Worm (Caenorhabditis elegans) whole organism, mixed stage, embryonic: ENCODE measurements around the gene coh-3.

ENCODE experiments used
- M03D4.4 ChIP-seq: sonication (generic microtip); optimal IDR thresholded peaks from 2 replicates; lab custom pipeline; 2017; ENCODE audit warnings: mild to moderate bottlenecking, missing genetic modification characterization, missing compliant biosample characterization
- bed-3 ChIP-seq: fragments of 200-800 bp; sonication (Bioruptor generic); optimal IDR thresholded peaks from 3 replicates; lab custom pipeline; 2018; ENCODE audit warnings: mild to moderate bottlenecking, missing genetic modification characterization, moderate library complexity, missing compliant biosample characterization
- blmp-1 ChIP-seq: fragments of 150-350 bp; optimal IDR thresholded peaks from 2 replicates; lab custom pipeline; 2014; ENCODE audit warnings: missing biosample characterization, missing genetic modification characterization
- ceh-39 ChIP-seq: fragments of 150-350 bp; optimal IDR thresholded peaks from 2 replicates; lab custom pipeline; 2014; ENCODE audit warnings: missing biosample characterization, missing genetic modification characterization
- ceh-43 ChIP-seq: fragments of 200-800 bp; sonication (Bioruptor generic); optimal IDR thresholded peaks from 2 replicates; lab custom pipeline; 2018; ENCODE audit warnings: mild to moderate bottlenecking, missing genetic modification characterization, moderate library complexity, missing compliant biosample characterization
- ceh-83 ChIP-seq: fragments of 200-800 bp; sonication (Bioruptor generic); optimal IDR thresholded peaks from 2 replicates; lab custom pipeline; 2018; ENCODE audit warnings: mild to moderate bottlenecking, missing genetic modification characterization, missing compliant biosample characterization
- ces-1 ChIP-seq: fragments of 150-350 bp; optimal IDR thresholded peaks from 2 replicates; lab custom pipeline; 2014; ENCODE audit warnings: missing biosample characterization, missing genetic modification reagents, missing genetic modification characterization
- cnd-1 ChIP-seq: fragments of 200-800 bp; sonication (Bioruptor generic); optimal IDR thresholded peaks from 2 replicates; lab custom pipeline; 2018; ENCODE audit warnings: mild to moderate bottlenecking, missing genetic modification characterization, missing compliant biosample characterization
- drap-1 ChIP-seq: fragments of 200-800 bp; sonication (Bioruptor generic); optimal IDR thresholded peaks from 3 replicates; lab custom pipeline; 2018; ENCODE audit warnings: mild to moderate bottlenecking, missing genetic modification characterization, missing compliant biosample characterization
- elt-1 ChIP-seq: sonication (generic microtip); optimal IDR thresholded peaks from 2 replicates; lab custom pipeline; 2017; ENCODE audit warnings: missing genetic modification characterization, mild to moderate bottlenecking, missing compliant biosample characterization, antibody characterized with exemption, moderate library complexity, borderline replicate concordance; ENCODE audit not compliant: insufficient read depth
- elt-3 ChIP-seq: fragments of 150-350 bp; optimal IDR thresholded peaks from 2 replicates; lab custom pipeline; 2014; ENCODE audit warnings: missing biosample characterization, missing genetic modification characterization
- flh-1 ChIP-seq: fragments of 200-800 bp; sonication (Bioruptor generic); optimal IDR thresholded peaks from 2 replicates; lab custom pipeline; 2018; ENCODE audit warnings: mild to moderate bottlenecking, missing genetic modification characterization, moderate library complexity, missing compliant biosample characterization
- ham-2 ChIP-seq: fragments of 200-800 bp; sonication (Bioruptor generic); optimal IDR thresholded peaks from 2 replicates; lab custom pipeline; 2018; ENCODE audit warnings: mild to moderate bottlenecking, missing genetic modification characterization, missing compliant biosample characterization
- lin-13 ChIP-seq: fragments of 150-350 bp; optimal IDR thresholded peaks from 2 replicates; lab custom pipeline; 2014; ENCODE audit warnings: missing biosample characterization, missing genetic modification characterization
- lin-32 ChIP-seq: fragments of 200-800 bp; sonication (Bioruptor generic); optimal IDR thresholded peaks from 2 replicates; lab custom pipeline; 2018; ENCODE audit warnings: mild to moderate bottlenecking, missing genetic modification characterization, missing compliant biosample characterization
- lsy-2 ChIP-seq: fragments of 150-350 bp; optimal IDR thresholded peaks from 2 replicates; lab custom pipeline; 2014; ENCODE audit warnings: missing biosample characterization, missing genetic modification characterization
- mab-5 ChIP-seq: fragments of 150-350 bp; optimal IDR thresholded peaks from 2 replicates; lab custom pipeline; 2014; ENCODE audit warnings: missing biosample characterization, missing genetic modification characterization
- mep-1 ChIP-seq: fragments of 150-350 bp; optimal IDR thresholded peaks from 2 replicates; lab custom pipeline; 2017; ENCODE audit warnings: missing biosample characterization, missing genetic modification reagents, missing genetic modification characterization, inconsistent platforms
- mls-2 ChIP-seq: sonication (generic microtip); optimal IDR thresholded peaks from 2 replicates; lab custom pipeline; 2016; ENCODE audit warnings: mild to moderate bottlenecking, missing genetic modification characterization, moderate library complexity, missing compliant biosample characterization
- nhr-2 ChIP-seq: fragments of 150-350 bp; optimal IDR thresholded peaks from 2 replicates; lab custom pipeline; 2014; ENCODE audit warnings: missing biosample characterization, missing genetic modification characterization
- nhr-237 ChIP-seq: fragments of 150-350 bp; optimal IDR thresholded peaks from 2 replicates; lab custom pipeline; 2014; ENCODE audit warnings: missing biosample characterization, missing genetic modification characterization
- nhr-28 ChIP-seq: fragments of 150-350 bp; optimal IDR thresholded peaks from 2 replicates; lab custom pipeline; 2014; ENCODE audit warnings: missing biosample characterization, missing genetic modification characterization
- nhr-76 ChIP-seq: sonication (generic microtip); optimal IDR thresholded peaks from 2 replicates; lab custom pipeline; 2017; ENCODE audit warnings: missing biosample characterization, missing genetic modification characterization
- pha-4 ChIP-seq: fragments of 150-350 bp; optimal IDR thresholded peaks from 2 replicates; lab custom pipeline; 2018; ENCODE audit warnings: missing biosample characterization, missing genetic modification reagents, missing genetic modification characterization
- sem-2 ChIP-seq: fragments of 200-800 bp; sonication (Bioruptor generic); optimal IDR thresholded peaks from 2 replicates; lab custom pipeline; 2018; ENCODE audit warnings: mild to moderate bottlenecking, missing genetic modification characterization, missing compliant biosample characterization
- snpc-4 ChIP-seq: fragments of 150-350 bp; optimal IDR thresholded peaks from 2 replicates; lab custom pipeline; 2014; ENCODE audit warnings: missing biosample characterization, missing genetic modification characterization
- sptf-1 ChIP-seq: sonication (generic microtip); optimal IDR thresholded peaks from 2 replicates; lab custom pipeline; 2017; ENCODE audit warnings: mild to moderate bottlenecking, missing genetic modification characterization, moderate library complexity, missing compliant biosample characterization
- tbx-8 ChIP-seq: fragments of 200-800 bp; sonication (Bioruptor generic); optimal IDR thresholded peaks from 2 replicates; lab custom pipeline; 2018; ENCODE audit warnings: mild to moderate bottlenecking, missing genetic modification characterization, moderate library complexity, missing compliant biosample characterization
- unc-120 ChIP-seq: sonication (generic microtip); optimal IDR thresholded peaks from 2 replicates; lab custom pipeline; 2017; ENCODE audit warnings: missing genetic modification characterization, missing compliant biosample characterization; ENCODE audit not compliant: poor library complexity, severe bottlenecking
- unc-39 ChIP-seq: fragments of 150-350 bp; optimal IDR thresholded peaks from 2 replicates; lab custom pipeline; 2014; ENCODE audit warnings: missing biosample characterization, missing genetic modification characterization
- unc-62 ChIP-seq: fragments of 150-350 bp; optimal IDR thresholded peaks from 2 replicates; lab custom pipeline; 2014; ENCODE audit warnings: missing biosample characterization, missing genetic modification reagents, missing genetic modification characterization
- zip-8 ChIP-seq: fragments of 150-350 bp; optimal IDR thresholded peaks from 2 replicates; lab custom pipeline; 2014; ENCODE audit warnings: missing biosample characterization, missing genetic modification characterization
- ztf-11 ChIP-seq: fragments of 150-350 bp; optimal IDR thresholded peaks from 2 replicates; lab custom pipeline; 2014; ENCODE audit warnings: missing biosample characterization, missing genetic modification characterization

coh-3 gene

DNA sequence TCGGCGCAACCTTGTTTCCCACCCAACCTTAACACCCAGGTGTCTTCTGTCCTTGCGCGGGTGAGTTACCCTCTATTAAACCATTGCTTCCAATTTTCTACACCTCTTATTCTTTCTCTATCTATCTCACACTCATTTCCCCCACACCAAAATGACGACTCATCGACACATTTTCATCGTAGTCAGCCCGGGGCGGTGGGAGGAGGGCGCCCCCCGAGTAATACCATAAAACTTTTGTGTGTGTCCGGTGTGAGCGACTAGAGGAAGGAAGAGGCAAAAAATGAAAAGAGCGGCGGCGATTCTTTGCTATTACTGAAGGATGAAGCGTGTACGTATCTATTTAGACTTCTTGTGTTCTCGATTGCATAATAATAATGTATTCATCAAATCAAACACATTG is 47.6 kb downstream of the coh-3 start:
- TF ChIP-seq nhr-237 (tag; lab: Kevin White, UChicago) (no peak), mab-5 (tag; lab: Kevin White, UChicago) (no peak), lin-32 (GFP tag; lab: Kevin White, UChicago) (no peak), nhr-28 (tag; lab: Kevin White, UChicago) (no peak), M03D4.4 (tag; lab: Kevin White, UChicago) (peak; percentile 29), drap-1 (GFP tag; lab: Kevin White, UChicago) (peak; percentile 66)
- TF ChIP-seq, all 35 proteins: peak for 2

DNA sequence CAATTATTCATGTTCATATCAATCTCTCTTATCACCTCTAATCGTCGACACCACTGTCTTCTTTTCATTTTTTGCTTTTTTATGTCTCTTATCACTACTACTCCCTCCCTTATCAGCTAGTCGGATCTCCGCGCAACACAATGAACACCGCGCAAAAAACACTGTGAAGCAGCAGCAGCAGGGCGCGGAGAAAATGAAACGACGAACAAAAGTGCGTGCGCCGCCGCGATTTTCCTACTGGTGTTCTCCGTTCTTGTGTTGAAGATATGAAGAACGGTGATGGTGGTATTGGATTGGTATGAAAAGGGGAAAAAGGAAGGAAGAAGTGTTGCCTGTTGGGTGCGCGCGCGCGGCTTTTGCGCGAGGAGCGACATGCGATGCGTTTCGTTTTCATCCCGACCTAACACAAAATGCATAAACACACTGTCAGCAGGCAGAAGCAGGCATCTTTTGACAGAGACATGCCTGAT is 48.6 kb downstream of the coh-3 start:
- peak; percentile 30 for TF ChIP-seq sptf-1 (tag; lab: Kevin White, UChicago)
- peak; percentile 14 for TF ChIP-seq elt-3 (tag; lab: Kevin White, UChicago)
- peak; percentile 62 for TF ChIP-seq drap-1 (GFP tag; lab: Kevin White, UChicago)
- TF ChIP-seq ham-2 = peak; percentile 95
- TF ChIP-seq sem-2 (GFP tag; lab: Kevin White, UChicago) = peak; percentile 7
- no peak for TF ChIP-seq flh-1
- no peak for TF ChIP-seq zip-8 (tag; lab: Kevin White, UChicago)
- peak; percentile 15 for TF ChIP-seq cnd-1 (tag; lab: Kevin White, UChicago)
- TF ChIP-seq elt-1 (tag; lab: Kevin White, UChicago) = peak; percentile 92

DNA sequence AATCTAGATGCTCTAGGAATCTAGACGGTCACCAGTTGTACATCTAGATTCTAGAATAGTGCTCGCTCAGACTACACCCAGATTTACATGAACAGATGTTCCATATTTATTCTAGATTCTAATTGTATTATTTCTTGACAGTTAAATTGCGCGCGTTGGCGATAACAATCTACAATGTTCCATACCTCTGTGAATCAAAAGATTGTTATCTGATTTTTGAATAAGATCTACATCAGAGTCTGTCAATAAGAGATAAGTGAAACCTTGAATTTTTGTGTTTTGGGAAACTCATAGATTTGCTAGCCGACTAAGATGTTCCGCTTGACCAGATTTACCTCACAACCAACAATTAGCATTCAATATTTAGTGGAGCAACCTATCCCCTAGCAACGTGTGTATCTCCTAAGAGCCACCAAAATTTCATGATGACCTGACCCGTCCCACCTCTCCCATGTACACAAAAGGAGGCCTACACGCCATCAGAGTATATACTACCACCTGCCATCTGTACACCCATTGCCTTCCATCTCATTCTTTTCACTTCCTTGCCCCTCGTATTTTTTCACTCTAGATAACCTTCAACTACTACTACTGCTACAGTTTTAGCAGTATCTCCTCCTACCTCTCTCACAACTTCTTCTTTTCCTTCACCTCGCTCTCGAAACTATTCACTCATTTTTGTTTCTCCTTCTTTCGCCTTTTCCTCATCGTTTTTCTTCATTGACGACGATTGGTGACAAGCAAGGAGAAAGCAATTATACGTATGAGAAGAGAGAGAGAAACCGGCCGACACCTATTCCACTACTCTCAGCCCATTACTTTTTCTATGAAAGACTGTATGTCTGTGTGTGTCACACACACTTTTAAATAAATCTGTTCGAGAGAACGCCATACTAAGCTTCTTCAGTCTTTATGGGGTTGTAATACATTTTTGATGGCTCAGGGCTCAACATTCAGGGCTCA is 49.8 kb downstream of the coh-3 start:
- peak; percentile 66 for TF ChIP-seq drap-1 (GFP tag; lab: Kevin White, UChicago)
- TF ChIP-seq ceh-83 (GFP tag; lab: Kevin White, UChicago) = no peak
- peak; percentile 53 for TF ChIP-seq nhr-2 (tag; lab: Kevin White, UChicago)
- TF ChIP-seq unc-62 = peak; percentile 68
- no peak for TF ChIP-seq lin-32 (GFP tag; lab: Kevin White, UChicago)
- TF ChIP-seq ham-2 = peak; percentile 57
- TF ChIP-seq elt-1 (tag; lab: Kevin White, UChicago) = peak; percentile 99
- peak; percentile 46 for TF ChIP-seq ztf-11 (tag; lab: Kevin White, UChicago)
- TF ChIP-seq ces-1 (GFP tag; lab: Kevin White, UChicago) = peak; percentile 58

DNA sequence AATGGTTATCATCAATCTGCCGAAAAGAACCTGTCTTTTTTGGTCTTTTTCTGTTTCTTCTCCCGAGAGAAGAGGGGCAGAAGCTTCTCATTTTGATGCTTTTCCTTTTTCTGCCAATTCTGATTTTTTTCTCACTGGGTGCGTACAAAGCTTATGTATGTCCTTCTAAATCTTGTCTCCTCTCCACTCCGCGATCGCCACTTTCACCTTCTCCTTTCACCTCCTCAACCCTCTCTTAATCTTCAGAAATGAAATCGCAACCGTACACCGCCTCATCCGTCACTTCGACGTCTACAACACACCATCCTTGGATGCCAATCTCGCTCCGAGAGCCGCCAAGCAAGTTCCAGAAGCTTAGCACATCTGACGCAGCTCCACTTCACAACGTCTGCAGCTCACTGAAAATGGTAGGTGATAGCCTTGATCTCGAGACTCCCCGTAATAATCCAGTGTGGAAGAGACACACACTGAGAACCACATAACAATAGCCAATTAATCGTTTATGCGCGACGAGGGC is 50.8 kb downstream of the coh-3 start, which contains the start of gene R02D5.1:
TSS of gene R02D5.1 (plus strand) at position 245 of the 517 bp plus-strand sequence.
- TF ChIP-seq blmp-1 (tag; lab: Kevin White, UChicago) (peak; percentile 95), ceh-83 (GFP tag; lab: Kevin White, UChicago) (no peak), pha-4 (no peak), unc-39 (no peak), nhr-76 (tag; lab: Kevin White, UChicago) (no peak), bed-3 (GFP tag; lab: Kevin White, UChicago) (no peak), lsy-2 (tag; lab: Kevin White, UChicago) (no peak), ces-1 (GFP tag; lab: Kevin White, UChicago) (peak; percentile 25), snpc-4 (no peak), flh-1 (no peak), lin-32 (GFP tag; lab: Kevin White, UChicago) (no peak), mls-2 (no peak), tbx-8 (GFP tag; lab: Kevin White, UChicago) (no peak), mep-1 (tag; lab: Kevin White, UChicago) (no peak), ztf-11 (tag; lab: Kevin White, UChicago) (no peak), zip-8 (tag; lab: Kevin White, UChicago) (no peak), nhr-2 (tag; lab: Kevin White, UChicago) (peak; percentile 2), cnd-1 (tag; lab: Kevin White, UChicago) (peak; percentile 34), unc-120 (tag; lab: Kevin White, UChicago) (no peak), ham-2 (peak; percentile 71), drap-1 (GFP tag; lab: Kevin White, UChicago) (peak; percentile 56), ceh-39 (no peak), mab-5 (tag; lab: Kevin White, UChicago) (no peak), elt-1 (tag; lab: Kevin White, UChicago) (peak; percentile 19), nhr-28 (tag; lab: Kevin White, UChicago) (no peak), sem-2 (GFP tag; lab: Kevin White, UChicago) (no peak), ceh-43 (GFP tag; lab: Kevin White, UChicago) (no peak), nhr-237 (tag; lab: Kevin White, UChicago) (no peak), lin-13 (tag; lab: Kevin White, UChicago) (no peak)
